Fruit fly (Drosophila melanogaster): ENCODE measurements around the gene CG15399.

The CG15399 gene

DNA sequence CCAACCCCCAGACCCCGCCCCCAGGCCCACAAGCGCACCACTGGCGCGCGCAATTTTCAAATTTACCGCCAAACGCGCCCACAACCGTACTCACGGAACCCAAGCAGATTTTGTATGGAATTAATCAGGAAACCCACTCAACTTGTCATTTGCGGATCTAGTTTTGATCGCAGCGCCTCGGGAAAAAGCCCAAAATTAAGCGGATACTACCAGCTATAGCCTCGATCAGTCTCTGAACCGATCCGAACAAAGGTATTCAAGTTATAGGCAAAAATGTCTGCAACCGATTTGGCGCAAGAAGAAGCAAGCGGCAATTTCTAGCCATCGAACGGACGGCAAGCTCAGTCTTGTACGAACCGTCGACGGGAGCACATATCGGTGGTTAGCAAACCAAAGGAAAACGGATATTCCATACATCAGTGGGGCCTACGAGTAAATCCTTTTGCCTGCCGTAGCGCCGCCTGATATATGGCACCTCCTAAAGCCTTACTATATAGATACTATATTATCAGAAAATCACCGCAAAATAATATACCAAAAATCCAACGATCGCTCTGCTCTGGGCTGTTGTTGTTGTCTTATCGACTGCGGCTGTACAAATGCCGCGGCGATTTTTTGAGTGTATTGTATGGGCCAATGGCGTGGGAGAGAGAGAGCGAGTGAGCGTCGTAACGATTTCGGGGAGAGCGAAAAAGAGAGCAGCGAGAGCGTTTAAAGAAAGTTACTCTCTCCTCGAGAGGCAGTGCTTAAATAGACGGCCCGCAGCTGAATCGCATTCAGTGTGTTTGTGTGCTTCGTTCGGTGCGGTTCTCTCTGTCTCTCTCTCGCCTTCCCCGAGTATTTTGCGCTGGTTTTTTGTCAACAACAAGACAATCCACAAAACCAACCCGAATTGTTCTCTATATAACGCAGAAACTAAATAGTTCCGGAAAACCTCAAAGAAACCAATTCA, 18.8 kb downstream of the CG15399 start, which contains the start of gene Pgk (continued):
- TF ChIP-seq Tbp (GFP tag; optimal IDR thresholded peaks at IDR 0.05) (peak; percentile 99), CG17612 (GFP tag; IDR thresholded peaks at IDR 0.05) (no peak), Hand (GFP tag; optimal IDR thresholded peaks at IDR 0.05) (peak; percentile 75), gce (GFP tag; IDR thresholded peaks at IDR 0.05) (no peak), CG10654 (GFP tag; optimal IDR thresholded peaks at IDR 0.05) (peak; percentile 2), CG2120 (GFP tag; optimal IDR thresholded peaks at IDR 0.05) (peak; percentile 61), CG3065 (GFP tag; optimal IDR thresholded peaks at IDR 0.05) (no peak), CG8281 (tag; optimal IDR thresholded peaks at IDR 0.05) (no peak), CG12299 (tag; optimal IDR thresholded peaks at IDR 0.05) (peak; percentile 48), CG7556 (GFP tag; optimal IDR thresholded peaks at IDR 0.05) (peak; percentile 41), HmgD (GFP tag; optimal IDR thresholded peaks at IDR 0.05) (peak; percentile 36), CG7786 (GFP tag; optimal IDR thresholded peaks at IDR 0.05) (no peak), Stat92E (GFP tag; optimal IDR thresholded peaks at IDR 0.05) (peak in 1 of 3 experiments; percentile 5), CG4730 (GFP tag; IDR thresholded peaks at IDR 0.05) (no peak), az2 (GFP tag; optimal IDR thresholded peaks at IDR 0.05) (no peak), Dad (GFP tag; optimal IDR thresholded peaks at IDR 0.05) (peak; percentile 44), Dbx (GFP tag; IDR thresholded peaks at IDR 0.05) (no peak), ken (GFP tag; IDR thresholded peaks at IDR 0.05) (no peak), CG10462 (GFP tag; optimal IDR thresholded peaks at IDR 0.05) (no peak), oc (tag; optimal IDR thresholded peaks at IDR 0.05) (peak; percentile 75), rib (GFP tag; IDR thresholded peaks at IDR 0.05) (no peak), CG3726 (GFP tag; IDR thresholded peaks at IDR 0.05) (no peak), zen (tag; optimal IDR thresholded peaks at IDR 0.05) (no peak), CG10321 (GFP tag; IDR thresholded peaks at IDR 0.05) (no peak), CG4424 (GFP tag; optimal IDR thresholded peaks at IDR 0.05) (peak; percentile 46), CG2202 (tag; optimal IDR thresholded peaks at IDR 0.05) (peak; percentile 32), CG3995 (GFP tag; optimal IDR thresholded peaks at IDR 0.05) (no peak), CG10565 (GFP tag; optimal IDR thresholded peaks at IDR 0.05) (no peak), CG14860 (GFP tag; IDR thresholded peaks at IDR 0.05; ENCODE audit: partially characterized antibody) (no peak), cato (GFP tag; optimal IDR thresholded peaks at IDR 0.05; ENCODE audit: borderline replicate concordance) (no peak), CG17385 (GFP tag; optimal IDR thresholded peaks at IDR 0.05) (peak; percentile 100), BtbVII (GFP tag; optimal IDR thresholded peaks at IDR 0.05) (peak; percentile 82), vfl (GFP tag; optimal IDR thresholded peaks at IDR 0.05) (no peak), CG4328 (GFP tag; optimal IDR thresholded peaks at IDR 0.05) (peak; percentile 70), CG8765 (GFP tag; IDR thresholded peaks at IDR 0.05) (no peak), fd102C (GFP tag; optimal IDR thresholded peaks at IDR 0.05) (peak; percentile 17), CG18619 (GFP tag; optimal IDR thresholded peaks at IDR 0.05) (peak; percentile 12), D19B (GFP tag; optimal IDR thresholded peaks at IDR 0.05) (no peak), CG32772 (GFP tag; IDR thresholded peaks at IDR 0.05) (no peak), eve (GFP tag; optimal IDR thresholded peaks at IDR 0.05) (no peak), CG18476 (GFP tag; optimal IDR thresholded peaks at IDR 0.05) (peak; percentile 59), hb (GFP tag; IDR thresholded peaks at IDR 0.05; ENCODE audit: partially characterized antibody) (no peak), CG17568 (GFP tag; optimal IDR thresholded peaks at IDR 0.05) (peak; percentile 80), CG31365 (tag; optimal IDR thresholded peaks at IDR 0.05) (peak; percentile 58), bab2 (GFP tag; optimal IDR thresholded peaks at IDR 0.05) (no peak), CG1233 (GFP tag; optimal IDR thresholded peaks at IDR 0.05) (peak; percentile 19), fd64A (GFP tag; optimal IDR thresholded peaks at IDR 0.05) (no peak), CG16779 (GFP tag; IDR thresholded peaks at IDR 0.05) (no peak), wdn (GFP tag; IDR thresholded peaks at IDR 0.05) (no peak)

Data from whole organism, embryonic.